Worm (Caenorhabditis elegans) whole organism, young adult: ENCODE results near the gene W02F12.2.

Experiments
- atf-7 ChIP-seq: sonication (generic microtip); optimal IDR thresholded peaks from 2 replicates; lab custom pipeline; 2017; ENCODE audit warnings: mild to moderate bottlenecking, missing genetic modification characterization, missing compliant biosample characterization
- ceh-91 ChIP-seq: fragments of 200-800 bp; sonication (Bioruptor generic); IDR thresholded peaks from 2 replicates; pipeline ENCODE4 v1.3.6; 2022; ENCODE audit warnings: missing genetic modification reagents, missing genetic modification characterization, missing compliant biosample characterization
- fkh-3 ChIP-seq: sonication (generic microtip); optimal IDR thresholded peaks from 2 replicates; lab custom pipeline; 2016; ENCODE audit warnings: mild to moderate bottlenecking, missing genetic modification characterization, missing compliant biosample characterization
- nhr-90 ChIP-seq: sonication (generic microtip); optimal IDR thresholded peaks from 2 replicates; lab custom pipeline; 2016; ENCODE audit warnings: missing genotype, mild to moderate bottlenecking, missing genetic modification characterization, missing compliant biosample characterization
- snpc-1.1 ChIP-seq: sonication (generic microtip); optimal IDR thresholded peaks from 2 replicates; lab custom pipeline; 2017; ENCODE audit warnings: missing genetic modification characterization, mild to moderate bottlenecking, missing compliant biosample characterization, antibody characterized with exemption, moderate library complexity, missing genotype, missing genetic modification reagents; ENCODE audit not compliant: insufficient read depth
- snpc-4 ChIP-seq, 5 experiments: fragments of 150-350 bp in 1 of 5; sonication (generic microtip) in 4 of 5; optimal IDR thresholded peaks; 2 replicates each; lab custom pipeline; 2014 to 2018; ENCODE audit warnings: missing genetic modification characterization in 5 of 5, missing biosample characterization in 3 of 5, antibody characterized with exemption in 2 of 5, mild to moderate bottlenecking in 2 of 5, missing compliant biosample characterization in 2 of 5, missing genotype in 2 of 5, moderate library complexity in 2 of 5, missing genetic modification reagents in 1 of 5
- unc-62 ChIP-seq: fragments of 150-350 bp; optimal IDR thresholded peaks from 2 replicates; lab custom pipeline; 2014; ENCODE audit warnings: missing biosample characterization, missing genetic modification reagents, missing genetic modification characterization
- xnd-1 ChIP-seq: sonication (generic microtip); optimal IDR thresholded peaks from 2 replicates; lab custom pipeline; 2016; ENCODE audit warnings: missing genotype, missing genetic modification reagents, missing genetic modification characterization, missing compliant biosample characterization

ce11 chrV:6736108-6736507, 38.7 kb upstream of the W02F12.2 start:
- TF ChIP-seq fkh-3 (no peak), snpc-4 (GFP tag; optimal IDR thresholded peaks at IDR 0.05; lab: Kevin White, UChicago) (no peak), snpc-4 (tag; optimal IDR thresholded peaks at IDR 0.05; lab: Kevin White, UChicago) (no peak), unc-62 (no peak), ceh-91 (no peak), snpc-1.1 (tag; lab: Kevin White, UChicago) (no peak), xnd-1 (no peak), nhr-90 (tag; lab: Kevin White, UChicago) (no peak), atf-7 (no peak)
